Worm (Caenorhabditis elegans) whole organism, L3 larva: Measurements from ENCODE around the gene C25G6.4.

Source experiments
- aly-2 ChIP-seq: fragments of 150-350 bp; optimal IDR thresholded peaks from 2 replicates; lab custom pipeline; 2014; ENCODE audit warnings: missing biosample characterization, missing genetic modification characterization
- ama-1 ChIP-seq: fragments of 150-350 bp; optimal IDR thresholded peaks from 2 replicates; lab custom pipeline; 2018
- ceh-82 ChIP-seq: fragments of 150-350 bp; optimal IDR thresholded peaks from 2 replicates; lab custom pipeline; 2014; ENCODE audit warnings: missing biosample characterization, missing genetic modification characterization
- fos-1 ChIP-seq: fragments of 150-350 bp; optimal IDR thresholded peaks from 2 replicates; lab custom pipeline; 2014; ENCODE audit warnings: missing biosample characterization, missing genetic modification characterization
- lin-39 ChIP-seq: fragments of 150-350 bp; optimal IDR thresholded peaks from 2 replicates; lab custom pipeline; 2018; ENCODE audit warnings: missing biosample characterization, missing genetic modification reagents, missing genetic modification characterization
- mml-1 ChIP-seq: fragments of 150-350 bp; sonication (generic microtip); optimal IDR thresholded peaks from 3 replicates; lab custom pipeline; 2014; ENCODE audit warnings: missing biosample characterization, missing genetic modification characterization
- nhr-76 ChIP-seq: fragments of 150-350 bp; sonication (generic microtip); optimal IDR thresholded peaks from 5 replicates; lab custom pipeline; 2014; ENCODE audit warnings: missing biosample characterization, missing genetic modification characterization
- nhr-77 ChIP-seq: fragments of 150-350 bp; optimal IDR thresholded peaks from 2 replicates; lab custom pipeline; 2014; ENCODE audit warnings: missing biosample characterization, missing genetic modification characterization

- TF ChIP-seq aly-2: no peak
- TF ChIP-seq ceh-82 (tag; lab: Kevin White, UChicago): no peak
- TF ChIP-seq nhr-77 (tag; lab: Kevin White, UChicago): no peak
- no peak for TF ChIP-seq ama-1 (lab: Kevin White, UChicago)
- no peak for TF ChIP-seq mml-1 (tag; lab: Kevin White, UChicago)
- TF ChIP-seq lin-39 (tag; lab: Kevin White, UChicago): no peak
- no peak for TF ChIP-seq nhr-76
- no peak for TF ChIP-seq fos-1
Measured at ce11 chrX:1294607-1295303, 45.1 kb upstream of the C25G6.4 start, which contains the start of gene dop-4.
